Worm (Caenorhabditis elegans): ENCODE results near the gene C35D10.17.

ce11 chrIII:4859039-4859438 is 7.8 kb upstream of the C35D10.17 start, which contains the start of gene C35D10.6:
- TF ChIP-seq repo-1 (tag; optimal IDR thresholded peaks at IDR 0.05) (no peak), lin-26 (GFP tag; IDR thresholded peaks at IDR 0.05) (no peak), ceh-79 (tag; optimal IDR thresholded peaks at IDR 0.05) (no peak), him-1 (tag; optimal IDR thresholded peaks at IDR 0.05) (no peak)

All from whole organism, young adult.